Worm (Caenorhabditis elegans): ENCODE results near the gene F21G4.3.

The F21G4.3 gene

DNA sequence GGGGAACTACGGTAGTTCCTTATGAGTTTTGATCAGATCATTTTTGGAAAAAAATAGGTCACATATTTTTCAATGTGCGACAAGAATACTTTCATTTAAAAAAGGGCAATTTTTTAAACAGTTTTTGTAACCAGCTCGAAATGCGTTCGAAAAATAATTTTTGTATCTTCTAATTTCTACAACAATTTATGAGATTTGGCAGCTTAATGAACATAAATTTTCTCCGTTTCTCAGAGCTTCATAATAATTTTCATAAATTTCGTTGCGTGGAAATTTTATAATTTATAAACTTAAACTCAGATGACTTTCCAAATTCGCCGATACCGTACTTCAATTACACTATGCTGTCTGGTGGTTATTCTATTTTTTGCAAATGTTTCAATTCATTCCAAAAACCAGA is at the start of gene F21G4.3:
TSS of gene F21G4.3 (plus strand) at position 301 of the 400 bp plus-strand sequence.
- TF ChIP-seq nfyb-1 (GFP tag; IDR thresholded peaks at IDR 0.05) (no peak), dox-1 (GFP tag; IDR thresholded peaks at IDR 0.05) (no peak), rcor-1 (GFP tag; IDR thresholded peaks at IDR 0.05) (no peak)

DNA sequence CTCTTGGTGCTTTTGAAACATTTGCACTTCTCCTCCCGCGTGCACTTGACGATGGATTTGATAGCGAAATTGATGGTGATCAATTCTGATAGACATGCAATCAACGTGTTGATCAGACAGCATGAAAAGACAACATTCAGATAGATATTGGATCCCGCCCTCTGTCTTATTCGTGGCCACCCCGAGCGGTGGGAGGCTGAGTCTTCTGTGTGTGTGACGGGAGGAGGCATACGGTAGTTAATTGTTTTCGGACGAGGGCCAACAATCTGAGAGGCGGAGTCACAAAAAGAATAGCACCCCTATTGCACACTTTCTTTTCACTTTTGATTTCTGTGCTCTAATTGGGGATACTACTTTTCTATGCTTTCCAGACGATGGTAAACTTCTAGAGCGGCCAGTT is 49.0 kb upstream of the F21G4.3 start:
- TF ChIP-seq F39B2.1 (GFP tag; IDR thresholded peaks at IDR 0.05) (no peak), D2030.7 (GFP tag; IDR thresholded peaks at IDR 0.05) (no peak), hlh-26 (GFP tag; conservative IDR thresholded peaks at IDR 0.05) (no peak), xnd-1 (tag; optimal IDR thresholded peaks at IDR 0.05) (no peak), ceh-27 (GFP tag; optimal IDR thresholded peaks at IDR 0.05) (no peak), hlh-12 (tag; optimal IDR thresholded peaks at IDR 0.05) (no peak), bed-1 (GFP tag; IDR thresholded peaks at IDR 0.05) (no peak), sea-2 (GFP tag; IDR thresholded peaks at IDR 0.05) (no peak)

DNA sequence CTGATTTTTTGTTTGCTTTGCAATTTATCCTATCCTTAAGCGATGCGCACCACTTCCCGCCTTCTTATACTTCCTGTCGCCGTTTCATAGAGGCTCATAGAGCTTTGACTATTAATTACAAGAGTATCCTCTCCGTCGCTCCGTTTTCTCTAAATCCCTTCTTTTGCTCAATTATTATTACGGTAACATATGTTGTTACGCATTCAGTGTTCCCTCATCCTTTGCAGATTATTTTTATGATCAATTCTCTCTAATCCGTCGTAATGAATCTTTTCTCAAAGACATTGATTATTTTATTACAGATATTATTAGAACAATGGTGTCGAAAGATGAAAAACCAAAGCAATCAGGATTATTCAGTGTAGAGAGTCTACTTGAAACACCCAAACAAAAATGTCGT is 48.0 kb upstream of the F21G4.3 start, which contains the start of gene vab-15:
TSS of gene vab-15 (plus strand) at position 301 of the 400 bp plus-strand sequence.
- TF ChIP-seq gei-17 (GFP tag; optimal IDR thresholded peaks at IDR 0.05) (no peak), T26A5.8 (tag; optimal IDR thresholded peaks at IDR 0.05) (no peak), snpc-1.1 (tag; optimal IDR thresholded peaks at IDR 0.05; ENCODE audit: insufficient read depth) (no peak), lsl-1 (GFP tag; optimal IDR thresholded peaks at IDR 0.05) (no peak), lir-1 (GFP tag; conservative IDR thresholded peaks at IDR 0.05) (no peak), lin-54 (GFP tag; optimal IDR thresholded peaks at IDR 0.05) (no peak), dox-1 (GFP tag; IDR thresholded peaks at IDR 0.05) (no peak), hlh-12 (tag; optimal IDR thresholded peaks at IDR 0.05) (no peak), lin-26 (GFP tag; IDR thresholded peaks at IDR 0.05) (no peak), F33H1.4 (GFP tag; IDR thresholded peaks at IDR 0.05) (no peak), nhr-27 (tag; optimal IDR thresholded peaks at IDR 0.05) (no peak), sdz-38 (tag; optimal IDR thresholded peaks at IDR 0.05) (no peak), ets-4 (GFP tag; optimal IDR thresholded peaks at IDR 0.05) (no peak), ztf-26 (tag; optimal IDR thresholded peaks at IDR 0.05) (no peak), nfya-1 (tag; optimal IDR thresholded peaks at IDR 0.05; ENCODE audit: borderline replicate concordance, insufficient read depth) (no peak), tlf-1 (GFP tag; optimal IDR thresholded peaks at IDR 0.05) (no peak), somi-1 (GFP tag; optimal IDR thresholded peaks at IDR 0.05) (no peak), tbp1 (GFP tag; optimal IDR thresholded peaks at IDR 0.05) (no peak), ztf-28 (GFP tag; IDR thresholded peaks at IDR 0.05) (no peak)

DNA sequence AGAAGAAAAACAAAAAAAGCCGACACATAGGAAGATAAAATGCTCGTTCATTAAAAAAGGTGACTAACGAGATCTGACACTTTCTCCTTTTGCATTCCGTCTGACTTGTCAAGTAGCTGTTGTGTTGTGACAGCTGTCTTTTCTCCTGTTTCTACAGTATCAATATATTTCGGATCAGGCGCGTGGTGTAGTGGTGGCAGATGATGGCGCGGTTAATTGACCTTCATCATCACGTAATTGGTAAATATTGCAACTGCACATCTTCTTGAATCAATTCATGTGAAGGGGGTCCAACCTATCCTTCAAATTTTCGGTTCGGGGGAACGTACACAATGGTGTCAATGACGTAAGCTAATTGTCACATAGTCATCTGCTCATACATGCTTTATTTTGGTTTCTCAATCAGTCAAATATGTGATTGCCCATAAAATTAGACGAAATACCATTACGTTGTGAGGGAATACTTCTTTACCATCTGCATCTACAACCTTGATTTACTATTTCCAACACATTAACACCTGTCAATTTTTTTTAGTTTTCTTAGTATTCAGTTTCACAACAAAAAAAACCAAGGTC is 46.6 kb upstream of the F21G4.3 start:
- no peak for TF ChIP-seq rpc-1 (optimal IDR thresholded peaks at IDR 0.05)
- TF ChIP-seq rpc-1 (tag; optimal IDR thresholded peaks at IDR 0.05) = no peak
- TF ChIP-seq nhr-90 (tag; optimal IDR thresholded peaks at IDR 0.05) = no peak
- no peak for TF ChIP-seq lin-26 (GFP tag; IDR thresholded peaks at IDR 0.05)
- TF ChIP-seq somi-1 (GFP tag; optimal IDR thresholded peaks at IDR 0.05) = no peak
- TF ChIP-seq pbrm-1 (GFP tag; IDR thresholded peaks at IDR 0.05) = no peak
- no peak for TF ChIP-seq dpff-1 (tag; optimal IDR thresholded peaks at IDR 0.05)

DNA sequence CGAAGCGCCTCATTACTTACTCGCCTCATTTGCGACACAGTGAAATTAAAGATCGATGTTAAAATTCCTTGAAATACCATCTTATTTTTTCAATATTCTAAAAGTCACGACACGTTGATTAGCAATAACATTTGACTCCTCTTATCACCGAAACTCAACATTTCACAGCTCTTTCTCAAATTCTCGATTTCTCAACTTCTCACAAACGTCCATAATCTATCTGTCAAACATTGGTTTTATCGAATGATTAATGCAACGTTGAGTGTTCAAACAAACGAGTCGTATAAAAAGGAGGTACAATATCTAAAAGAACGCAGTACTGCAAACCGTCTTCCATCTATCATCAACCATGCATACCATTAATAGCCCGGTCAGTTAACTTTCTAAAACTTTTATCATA is 44.7 kb upstream of the F21G4.3 start, which contains the start of gene lec-8:
TSS of gene lec-8 (plus strand) at position 314 of the 400 bp plus-strand sequence.
- TF ChIP-seq ztf-22 (GFP tag; optimal IDR thresholded peaks at IDR 0.05) (peak; percentile 20), Y79H2A.3 (GFP tag; conservative IDR thresholded peaks at IDR 0.05) (no peak), nhr-80 (tag; optimal IDR thresholded peaks at IDR 0.05) (peak; percentile 93), sdz-38 (tag; optimal IDR thresholded peaks at IDR 0.05) (no peak), F33H1.4 (GFP tag; IDR thresholded peaks at IDR 0.05) (no peak), lin-35 (GFP tag; optimal IDR thresholded peaks at IDR 0.05) (no peak), unc-62 (GFP tag; optimal IDR thresholded peaks at IDR 0.05) (peak; percentile 45), let-607 (tag; optimal IDR thresholded peaks at IDR 0.05) (peak in 1 of 2 experiments; percentile 24), F55B11.4 (tag; optimal IDR thresholded peaks at IDR 0.05; ENCODE audit: borderline replicate concordance, insufficient read depth) (no peak), sea-2 (GFP tag; IDR thresholded peaks at IDR 0.05) (no peak), ama-1 (optimal IDR thresholded peaks at IDR 0.05) (no peak), ama-1 (GFP tag; optimal IDR thresholded peaks at IDR 0.05) (no peak), tbp1 (GFP tag; optimal IDR thresholded peaks at IDR 0.05) (no peak), nhr-90 (tag; optimal IDR thresholded peaks at IDR 0.05) (no peak)

Data from whole organism, young adult.